Worm (Caenorhabditis elegans): Measurements from ENCODE around the gene C13G5.2.
A peak's percentile ranks its signal among the peaks of the same experiment; 100 is the strongest.

Gene C13G5.2

ce11 chrIII:8652922-8653321, 34.7 kb upstream of the C13G5.2 start:
- TF ChIP-seq dmd-8 (GFP tag; IDR thresholded peaks at IDR 0.05) (peak; percentile 74; the same call in 1 of the 2 replicates), fos-1 (tag; optimal IDR thresholded peaks at IDR 0.05) (no peak), tag-97 (GFP tag; IDR thresholded peaks at IDR 0.05) (no peak), Y48G9A.11 (GFP tag; IDR thresholded peaks at IDR 0.05) (peak; percentile 66), zfp-3 (GFP tag; conservative IDR thresholded peaks at IDR 0.05) (peak; percentile 12; the same call in 1 of the 2 replicates), nhr-77 (tag; optimal IDR thresholded peaks at IDR 0.05) (no peak), mes-2 (tag; optimal IDR thresholded peaks at IDR 0.05; ENCODE audit: poor library complexity, severe bottlenecking) (peak; percentile 71), lin-29 (GFP tag; IDR thresholded peaks at IDR 0.05) (no peak), ctbp-1 (GFP tag; IDR thresholded peaks at IDR 0.05) (peak; percentile 51; the same call in 1 of the 2 replicates), hlh-11 (tag; optimal IDR thresholded peaks at IDR 0.05) (peak; percentile 14), ZK337.2 (GFP tag; IDR thresholded peaks at IDR 0.05) (no peak), unc-39 (tag; optimal IDR thresholded peaks at IDR 0.05) (no peak), mdt-29 (GFP tag; IDR thresholded peaks at IDR 0.05) (peak; percentile 44; the same call in 1 of the 2 replicates), F44E2.7 (GFP tag; IDR thresholded peaks at IDR 0.05) (no peak), dmd-6 (GFP tag; IDR thresholded peaks at IDR 0.05) (no peak; the same call in 1 of the 2 replicates), lir-3 (tag; optimal IDR thresholded peaks at IDR 0.05) (no peak), D1046.2 (GFP tag; IDR thresholded peaks at IDR 0.05) (no peak), R02D3.7 (tag; optimal IDR thresholded peaks at IDR 0.05) (no peak), nhr-237 (tag; optimal IDR thresholded peaks at IDR 0.05) (no peak), nhr-48 (tag; optimal IDR thresholded peaks at IDR 0.05) (no peak), T20F7.1 (GFP tag; optimal IDR thresholded peaks at IDR 0.05) (no peak), duxl-1 (tag; optimal IDR thresholded peaks at IDR 0.05; ENCODE audit: poor library complexity) (peak; percentile 31), nhr-28 (tag; optimal IDR thresholded peaks at IDR 0.05) (no peak), egl-43 (GFP tag; IDR thresholded peaks at IDR 0.05) (peak; percentile 80), nhr-6 (tag; optimal IDR thresholded peaks at IDR 0.05) (no peak), lin-13 (GFP tag; optimal IDR thresholded peaks at IDR 0.05) (peak; percentile 47), jun-1 (tag; optimal IDR thresholded peaks at IDR 0.05) (no peak), nhr-76 (tag; optimal IDR thresholded peaks at IDR 0.05) (no peak), hif-1 (tag; optimal IDR thresholded peaks at IDR 0.05) (peak in 1 of 2 experiments; percentile 17), aly-2 (tag; optimal IDR thresholded peaks at IDR 0.05) (peak; percentile 5), vab-7 (GFP tag; IDR thresholded peaks at IDR 0.05) (peak; percentile 83), zip-2 (tag; optimal IDR thresholded peaks at IDR 0.05) (no peak), T26A8.4 (GFP tag; IDR thresholded peaks at IDR 0.05) (peak; percentile 75), Y5F2A.4 (GFP tag; optimal IDR thresholded peaks at IDR 0.05) (peak; percentile 5), egl-27 (tag; optimal IDR thresholded peaks at IDR 0.05) (no peak), unc-62 (GFP tag; optimal IDR thresholded peaks at IDR 0.05 in 1 of 2) (peak in 1 of 2 experiments; percentile 92), unc-62 (tag; optimal IDR thresholded peaks at IDR 0.05) (no peak), php-3 (GFP tag; IDR thresholded peaks at IDR 0.05) (0 out of 2 replicates have a peak, but pooled peaks have one; percentile 57), F10B5.3 (tag; optimal IDR thresholded peaks at IDR 0.05) (no peak), hlh-30 (tag; optimal IDR thresholded peaks at IDR 0.05; ENCODE audit: insufficient read depth) (no peak), spr-3 (GFP tag; optimal IDR thresholded peaks at IDR 0.05) (no peak), madf-5 (GFP tag; IDR thresholded peaks at IDR 0.05) (peak; percentile 11 to 64; a peak in 1 of 4 replicates), gei-8 (GFP tag; optimal IDR thresholded peaks at IDR 0.05) (no peak), ces-1 (GFP tag; optimal IDR thresholded peaks at IDR 0.05) (no peak), lim-7 (GFP tag; IDR thresholded peaks at IDR 0.05) (peak; percentile 71), dpl-1 (GFP tag; optimal IDR thresholded peaks at IDR 0.05) (no peak), zag-1 (tag; optimal IDR thresholded peaks at IDR 0.05) (no peak), Y105C5A.15 (GFP tag; IDR thresholded peaks at IDR 0.05) (no peak), ZK546.5 (tag; optimal IDR thresholded peaks at IDR 0.05) (no peak), lin-38 (GFP tag; IDR thresholded peaks at IDR 0.05) (peak; percentile 73), nhr-10 (tag; optimal IDR thresholded peaks at IDR 0.05) (no peak), rbr-2 (tag; optimal IDR thresholded peaks at IDR 0.05) (peak; percentile 47)
